Worm (Caenorhabditis elegans) whole organism, L2 larva: ENCODE measurements around the gene gpa-9.

ENCODE experiments used
- F13H6.1 ChIP-seq: sonication (generic microtip); optimal IDR thresholded peaks from 2 replicates; lab custom pipeline; 2016; ENCODE audit warnings: missing genetic modification characterization, missing compliant biosample characterization
- R02D3.7 ChIP-seq: fragments of 150-350 bp; optimal IDR thresholded peaks from 2 replicates; lab custom pipeline; 2014; ENCODE audit warnings: missing biosample characterization, missing genetic modification characterization
- Y55F3AM.14 ChIP-seq: fragments of 200-800 bp; sonication (Bioruptor generic); optimal IDR thresholded peaks from 2 replicates; lab custom pipeline; 2018; ENCODE audit warnings: mild to moderate bottlenecking, missing genetic modification characterization, missing compliant biosample characterization
- ZK546.5 ChIP-seq: sonication (generic microtip); optimal IDR thresholded peaks from 2 replicates; lab custom pipeline; 2017; ENCODE audit warnings: missing biosample characterization, missing genetic modification characterization
- aly-2 ChIP-seq: fragments of 150-350 bp; optimal IDR thresholded peaks from 2 replicates; lab custom pipeline; 2014; ENCODE audit warnings: missing biosample characterization, missing genetic modification characterization
- ama-1 ChIP-seq: fragments of 150-350 bp; optimal IDR thresholded peaks from 2 replicates; lab custom pipeline; 2018; ENCODE audit warnings: inconsistent platforms
- ceh-16 ChIP-seq: fragments of 150-350 bp; optimal IDR thresholded peaks from 2 replicates; lab custom pipeline; 2014; ENCODE audit warnings: missing biosample characterization, missing genetic modification characterization
- crh-2 ChIP-seq: sonication (generic microtip); optimal IDR thresholded peaks from 2 replicates; lab custom pipeline; 2017; ENCODE audit warnings: missing biosample characterization, missing genetic modification characterization
- dmd-4 ChIP-seq: sonication (generic microtip); optimal IDR thresholded peaks from 2 replicates; lab custom pipeline; 2017; ENCODE audit warnings: missing biosample characterization, missing genetic modification characterization
- egl-27 ChIP-seq: sonication (generic microtip); optimal IDR thresholded peaks from 3 replicates; lab custom pipeline; 2017; ENCODE audit warnings: missing biosample characterization, missing genetic modification reagents, missing genetic modification characterization
- elt-1 ChIP-seq: fragments of 150-350 bp; optimal IDR thresholded peaks from 2 replicates; lab custom pipeline; 2014; ENCODE audit warnings: missing biosample characterization, missing genetic modification characterization
- elt-3 ChIP-seq: sonication (generic microtip); optimal IDR thresholded peaks from 2 replicates; lab custom pipeline; 2017; ENCODE audit warnings: missing biosample characterization, missing genetic modification characterization
- lin-11 ChIP-seq: fragments of 150-350 bp; sonication (generic microtip); optimal IDR thresholded peaks from 2 replicates; lab custom pipeline; 2014; ENCODE audit warnings: missing biosample characterization, missing genetic modification characterization, inconsistent platforms, mixed read lengths
- lin-13 ChIP-seq: fragments of 150-350 bp; optimal IDR thresholded peaks from 2 replicates; lab custom pipeline; 2014; ENCODE audit warnings: missing biosample characterization, missing genetic modification reagents, missing genetic modification characterization
- lin-39 ChIP-seq: fragments of 150-350 bp; optimal IDR thresholded peaks from 2 replicates; lab custom pipeline; 2014; ENCODE audit warnings: missing biosample characterization, missing genetic modification reagents, missing genetic modification characterization
- lsy-2 ChIP-seq, 2 experiments: fragments of 150-350 bp in 1 of 2; sonication (generic microtip) in 1 of 2; optimal IDR thresholded peaks; 2 replicates each; lab custom pipeline; 2014 to 2017; ENCODE audit warnings: missing biosample characterization in 2 of 2, missing genetic modification characterization in 2 of 2
- mab-5 ChIP-seq: fragments of 150-350 bp; optimal IDR thresholded peaks from 2 replicates; lab custom pipeline; 2014; ENCODE audit warnings: missing biosample characterization, missing genetic modification characterization
- mbf-1 ChIP-seq: sonication (generic microtip); optimal IDR thresholded peaks from 2 replicates; lab custom pipeline; 2017; ENCODE audit warnings: missing biosample characterization, missing genetic modification characterization
- mdl-1 ChIP-seq, 2 experiments: fragments of 150-350 bp in 1 of 2; sonication (generic microtip) in 1 of 2; optimal IDR thresholded peaks; 2 replicates each; lab custom pipeline; 2017; ENCODE audit warnings: missing biosample characterization in 2 of 2, missing genetic modification characterization in 2 of 2
- nhr-10 ChIP-seq: sonication (generic microtip); optimal IDR thresholded peaks from 2 replicates; lab custom pipeline; 2017; ENCODE audit warnings: missing biosample characterization, missing genetic modification characterization
- nhr-12 ChIP-seq: fragments of 150-350 bp; optimal IDR thresholded peaks from 2 replicates; lab custom pipeline; 2014; ENCODE audit warnings: missing biosample characterization, missing genetic modification characterization
- nhr-23 ChIP-seq: fragments of 150-350 bp; optimal IDR thresholded peaks from 2 replicates; lab custom pipeline; 2014; ENCODE audit warnings: missing biosample characterization, missing genetic modification reagents, missing genetic modification characterization
- nhr-77 ChIP-seq: fragments of 150-350 bp; optimal IDR thresholded peaks from 2 replicates; lab custom pipeline; 2014; ENCODE audit warnings: missing biosample characterization, missing genetic modification characterization
- sem-4 ChIP-seq: fragments of 150-350 bp; optimal IDR thresholded peaks from 2 replicates; lab custom pipeline; 2014; ENCODE audit warnings: missing biosample characterization, missing genetic modification reagents, missing genetic modification characterization
- skn-1 ChIP-seq: sonication (generic microtip); optimal IDR thresholded peaks from 2 replicates; lab custom pipeline; 2017; ENCODE audit warnings: missing biosample characterization, missing genetic modification characterization
- sma-3 ChIP-seq: sonication (generic microtip); optimal IDR thresholded peaks from 2 replicates; lab custom pipeline; 2016; ENCODE audit warnings: missing genetic modification reagents, missing genetic modification characterization, missing compliant biosample characterization
- sma-9 ChIP-seq, 2 experiments: fragments of 150-350 bp in 1 of 2; sonication (generic microtip) in 1 of 2; optimal IDR thresholded peaks; 2 replicates each; lab custom pipeline; 2014 to 2016; ENCODE audit warnings: missing genetic modification characterization in 2 of 2, mild to moderate bottlenecking in 1 of 2, missing biosample characterization in 1 of 2, missing compliant biosample characterization in 1 of 2, missing genetic modification reagents in 1 of 2, moderate library complexity in 1 of 2
- snpc-4 ChIP-seq: fragments of 150-350 bp; optimal IDR thresholded peaks from 2 replicates; lab custom pipeline; 2014; ENCODE audit warnings: missing biosample characterization, missing genetic modification characterization
- unc-39 ChIP-seq: fragments of 150-350 bp; optimal IDR thresholded peaks from 2 replicates; lab custom pipeline; 2014; ENCODE audit warnings: missing biosample characterization, missing genetic modification characterization
- unc-55 ChIP-seq: fragments of 150-350 bp; sonication (generic microtip); optimal IDR thresholded peaks from 3 replicates; lab custom pipeline; 2014; ENCODE audit warnings: missing biosample characterization, missing genetic modification reagents, missing genetic modification characterization
- unc-62 ChIP-seq: fragments of 150-350 bp; optimal IDR thresholded peaks from 2 replicates; lab custom pipeline; 2014; ENCODE audit warnings: missing biosample characterization, missing genetic modification reagents, missing genetic modification characterization
- zag-1 ChIP-seq: fragments of 150-350 bp; optimal IDR thresholded peaks from 2 replicates; lab custom pipeline; 2014; ENCODE audit warnings: missing biosample characterization, missing genetic modification characterization
- ztf-1 ChIP-seq: fragments of 200-800 bp; sonication (Bioruptor generic); conservative IDR thresholded peaks from 2 replicates; pipeline ENCODE4 v1.3.6; 2022; ENCODE audit warnings: missing genetic modification characterization, missing compliant biosample characterization
- ztf-4 ChIP-seq: fragments of 150-350 bp; optimal IDR thresholded peaks from 2 replicates; lab custom pipeline; 2014; ENCODE audit warnings: missing biosample characterization, missing genetic modification characterization

gpa-9 gene

ce11 chrV:12634746-12635145, 14.4 kb downstream of the gpa-9 start:
- peak; percentile 55 for TF ChIP-seq sma-9 (GFP tag; optimal IDR thresholded peaks at IDR 0.05; lab: Kevin White, UChicago)
- TF ChIP-seq sma-9 (tag; optimal IDR thresholded peaks at IDR 0.05; lab: Kevin White, UChicago), result no peak
- no peak for TF ChIP-seq ama-1 (lab: Kevin White, UChicago)

ce11 chrV:12634050-12634449, 15.1 kb downstream of the gpa-9 start:
- TF ChIP-seq crh-2 (tag; lab: Kevin White, UChicago) (no peak), mab-5 (tag; lab: Kevin White, UChicago) (no peak), lin-39 (tag; lab: Kevin White, UChicago) (no peak), unc-39 (no peak), Y55F3AM.14 (GFP tag; lab: Kevin White, UChicago) (no peak), ZK546.5 (tag; lab: Kevin White, UChicago) (no peak), R02D3.7 (no peak)

DNA sequence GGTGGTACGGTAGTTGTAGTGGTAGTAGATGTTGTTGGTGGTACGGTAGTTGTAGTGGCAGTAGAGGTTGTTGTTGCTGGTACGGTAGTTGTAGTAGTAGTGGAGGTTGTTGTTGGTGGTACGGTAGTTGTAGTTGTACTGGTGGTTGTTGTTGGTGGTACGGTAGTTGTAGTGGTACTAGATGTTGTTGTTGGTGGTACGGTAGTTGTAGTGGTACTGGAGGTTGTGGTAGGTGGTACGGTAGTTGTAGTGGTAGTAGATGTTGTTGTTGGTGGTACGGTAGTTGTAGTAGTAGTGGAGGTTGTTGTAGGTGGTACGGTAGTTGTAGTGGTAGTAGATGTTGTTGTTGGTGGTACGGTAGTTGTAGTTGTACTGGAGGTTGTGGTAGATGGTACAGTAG, 16.1 kb downstream of the gpa-9 start:
- TF ChIP-seq nhr-23, result no peak
- TF ChIP-seq lsy-2 (tag; optimal IDR thresholded peaks at IDR 0.05; lab: Kevin White, UChicago), result no peak
- no peak for TF ChIP-seq lin-13 (GFP tag; lab: Kevin White, UChicago)
- no peak for TF ChIP-seq skn-1 (tag; lab: Kevin White, UChicago)
- TF ChIP-seq nhr-12 (tag; lab: Kevin White, UChicago), result no peak
- TF ChIP-seq R02D3.7, result no peak
- no peak for TF ChIP-seq sem-4 (tag; lab: Kevin White, UChicago)
- TF ChIP-seq zag-1, result no peak
- TF ChIP-seq, all 48 proteins: peak for 0

DNA sequence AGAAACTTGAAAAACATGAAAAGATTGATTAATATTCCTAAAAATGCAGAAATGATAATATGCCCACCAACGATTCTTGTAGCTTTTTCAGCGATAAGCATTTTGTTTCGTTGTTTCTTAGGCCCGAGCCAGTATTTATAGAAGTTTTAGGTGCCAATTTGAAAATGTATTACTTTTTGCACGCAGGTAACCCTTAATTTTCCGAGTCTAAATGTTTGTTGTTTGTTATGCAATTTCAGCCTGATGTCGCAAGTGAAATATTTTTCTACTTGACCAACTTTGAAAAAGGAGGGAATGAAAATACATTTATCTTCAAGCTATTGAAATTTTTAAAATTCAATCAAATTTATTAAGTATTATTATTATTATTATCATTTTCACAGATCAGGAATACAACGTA, 17.1 kb downstream of the gpa-9 start, which contains the start of gene srx-113:
srx-113 (minus strand) TSS at position 101 of the 400 bp plus-strand sequence.
- TF ChIP-seq F13H6.1 (tag; lab: Kevin White, UChicago) (no peak), lin-11 (tag; lab: Kevin White, UChicago) (no peak), aly-2 (tag; lab: Kevin White, UChicago) (no peak), ztf-1 (GFP tag; lab: Robert Waterston, UW) (no peak), skn-1 (tag; lab: Kevin White, UChicago) (no peak), lsy-2 (tag; optimal IDR thresholded peaks at IDR 0.05; lab: Kevin White, UChicago) (no peak), elt-1 (tag; lab: Kevin White, UChicago) (no peak)

ce11 chrV:12629743-12630142, 19.4 kb downstream of the gpa-9 start, which contains the start of gene F56H9.6:
F56H9.6 (minus strand) TSS chrV:12629843.
- TF ChIP-seq ceh-16 (tag; lab: Kevin White, UChicago) (no peak), mbf-1 (tag; lab: Kevin White, UChicago) (no peak), elt-3 (tag; lab: Kevin White, UChicago) (no peak), skn-1 (tag; lab: Kevin White, UChicago) (no peak), zag-1 (no peak), unc-39 (no peak), ztf-4 (tag; lab: Kevin White, UChicago) (no peak)

DNA sequence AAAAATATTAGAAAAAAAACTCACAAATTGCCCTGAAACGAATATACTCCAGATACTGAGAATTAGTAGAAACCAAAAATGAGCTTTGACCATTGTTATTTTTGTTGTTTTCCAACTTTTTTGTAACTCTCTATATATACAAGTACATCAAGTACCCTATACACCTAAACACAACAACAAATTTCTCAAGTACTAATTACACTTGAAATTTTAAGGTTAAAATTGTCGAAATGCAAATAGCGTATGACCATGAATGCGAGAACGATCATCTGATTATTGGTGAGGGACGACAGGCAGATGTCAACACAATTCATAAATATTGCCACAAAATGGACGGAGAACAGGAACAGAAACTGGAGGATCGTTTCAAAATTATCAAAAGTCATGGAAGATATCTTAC, 24.7 kb downstream of the gpa-9 start, which contains the start of gene F56H9.9:
F56H9.9 (minus strand) TSS at position 101 of the 400 bp plus-strand sequence.
- TF ChIP-seq mdl-1 (tag; optimal IDR thresholded peaks at IDR 0.05; lab: Kevin White, UChicago) (no peak), nhr-10 (tag; lab: Kevin White, UChicago) (no peak), unc-55 (GFP tag; lab: Kevin White, UChicago) (no peak), nhr-77 (tag; lab: Kevin White, UChicago) (no peak), dmd-4 (tag; lab: Kevin White, UChicago) (no peak), unc-62 (GFP tag; lab: Kevin White, UChicago) (no peak), sma-3 (no peak), crh-2 (tag; lab: Kevin White, UChicago) (no peak), mbf-1 (tag; lab: Kevin White, UChicago) (no peak), snpc-4 (tag; lab: Kevin White, UChicago) (no peak), ceh-16 (tag; lab: Kevin White, UChicago) (no peak), egl-27 (tag; lab: Kevin White, UChicago) (no peak)
